Worm (Caenorhabditis elegans) whole organism, early embryonic: ENCODE results near the gene ZK945.8.

Experiments
- B0310.2 ChIP-seq: sonication (generic microtip); optimal IDR thresholded peaks from 2 replicates; lab custom pipeline; 2016; ENCODE audit warnings: mild to moderate bottlenecking, missing genetic modification characterization, missing compliant biosample characterization
- F13C5.2 ChIP-seq: sonication (generic microtip); optimal IDR thresholded peaks from 2 replicates; lab custom pipeline; 2017; ENCODE audit warnings: mild to moderate bottlenecking, missing genetic modification characterization, inconsistent platforms, missing compliant biosample characterization
- aly-1 ChIP-seq: sonication (generic microtip); optimal IDR thresholded peaks from 2 replicates; lab custom pipeline; 2016; ENCODE audit warnings: missing genetic modification characterization, missing compliant biosample characterization
- ama-1 ChIP-seq: fragments of 150-350 bp; optimal IDR thresholded peaks from 2 replicates; lab custom pipeline; 2014
- ceh-13 ChIP-seq: fragments of 200-800 bp; sonication (Bioruptor generic); optimal IDR thresholded peaks from 2 replicates; lab custom pipeline; 2018; ENCODE audit warnings: mild to moderate bottlenecking, missing genetic modification characterization, missing compliant biosample characterization
- ceh-36 ChIP-seq: sonication (generic microtip); optimal IDR thresholded peaks from 2 replicates; lab custom pipeline; 2016; ENCODE audit warnings: missing genetic modification characterization, inconsistent platforms, missing compliant biosample characterization
- ets-7 ChIP-seq: sonication (generic microtip); optimal IDR thresholded peaks from 2 replicates; lab custom pipeline; 2016; ENCODE audit warnings: missing genotype, missing genetic modification characterization, missing compliant biosample characterization
- flt-1 ChIP-seq: fragments of 200-800 bp; sonication (Bioruptor generic); IDR thresholded peaks from 2 replicates; pipeline ENCODE4 v1.3.6; 2022; ENCODE audit warnings: missing genetic modification characterization, missing compliant biosample characterization
- hmbx-1 ChIP-seq: sonication (generic microtip); optimal IDR thresholded peaks from 2 replicates; lab custom pipeline; 2016; ENCODE audit warnings: mild to moderate bottlenecking, missing genetic modification characterization, missing compliant biosample characterization
- hmg-4 ChIP-seq: fragments of 200-800 bp; sonication (Bioruptor generic); optimal IDR thresholded peaks from 2 replicates; lab custom pipeline; 2018; ENCODE audit warnings: mild to moderate bottlenecking, missing genetic modification characterization, missing compliant biosample characterization
- hnd-1 ChIP-seq: sonication (generic microtip); optimal IDR thresholded peaks from 2 replicates; lab custom pipeline; 2016; ENCODE audit warnings: missing genetic modification characterization, missing compliant biosample characterization
- pes-1 ChIP-seq: fragments of 200-800 bp; sonication (Bioruptor generic); IDR thresholded peaks from 2 replicates; pipeline ENCODE4 v1.3.6; 2022; ENCODE audit warnings: missing genetic modification reagents, missing genetic modification characterization, missing compliant biosample characterization
- scrt-1 ChIP-seq: fragments of 200-800 bp; sonication (Bioruptor generic); IDR thresholded peaks from 2 replicates; pipeline ENCODE4 v1.3.6; 2022; ENCODE audit warnings: missing genetic modification characterization, missing compliant biosample characterization
- sea-1 ChIP-seq: fragments of 200-800 bp; sonication (Bioruptor generic); conservative IDR thresholded peaks from 2 replicates; pipeline ENCODE4 v1.3.6; 2022; ENCODE audit warnings: missing genetic modification characterization, missing compliant biosample characterization
- tbx-11 ChIP-seq: fragments of 200-800 bp; sonication (Bioruptor generic); IDR thresholded peaks from 2 replicates; pipeline ENCODE4 v1.3.6; 2022; ENCODE audit warnings: missing genetic modification characterization, missing compliant biosample characterization
- tbx-37 ChIP-seq: fragments of 200-800 bp; sonication (Bioruptor generic); conservative IDR thresholded peaks from 2 replicates; pipeline ENCODE4 v1.3.6; 2022; ENCODE audit warnings: missing genetic modification reagents, missing genetic modification characterization, missing compliant biosample characterization
- tra-4 ChIP-seq: sonication (generic microtip); optimal IDR thresholded peaks from 2 replicates; lab custom pipeline; 2017; ENCODE audit warnings: missing genetic modification characterization, missing compliant biosample characterization

ZK945.8 gene

DNA sequence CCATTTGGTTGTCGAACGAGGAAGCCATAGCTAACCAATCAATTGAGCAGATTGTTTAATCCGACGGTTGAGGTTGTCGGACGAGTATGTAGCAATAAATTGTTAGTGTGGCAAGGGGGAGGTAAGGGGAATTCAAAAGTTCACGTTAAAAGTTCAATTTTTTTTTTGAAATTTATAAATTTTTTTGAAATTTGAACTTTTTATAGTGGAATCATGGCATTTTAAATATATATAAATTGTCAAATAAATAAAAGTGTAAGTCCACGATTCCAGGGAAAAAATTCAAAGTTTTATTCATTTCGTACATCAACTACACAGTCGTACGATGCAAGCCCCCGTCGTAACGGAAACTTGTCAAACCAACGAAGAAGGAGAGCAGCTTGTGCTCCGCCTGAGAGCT is at the start of gene ZK945.8, which contains the start of gene ZK945.7:
Gene ZK945.8 (plus strand): TSS at position 275 of the 400 bp plus-strand sequence.
Gene ZK945.7 (minus strand): TSS at position 101 of the 400 bp plus-strand sequence.
- no peak for TF ChIP-seq ceh-36 (tag; lab: Kevin White, UChicago)
- no peak for TF ChIP-seq hmg-4
- no peak for TF ChIP-seq hnd-1 (tag; lab: Kevin White, UChicago)
- TF ChIP-seq flt-1 (GFP tag; lab: Robert Waterston, UW) = no peak
- no peak for TF ChIP-seq pes-1 (GFP tag; lab: Robert Waterston, UW)
- TF ChIP-seq sea-1 (GFP tag; lab: Robert Waterston, UW) = no peak
- no peak for TF ChIP-seq scrt-1
- no peak for TF ChIP-seq tbx-37 (GFP tag; lab: Robert Waterston, UW)
- no peak for TF ChIP-seq F13C5.2
- TF ChIP-seq ama-1 (lab: Kevin White, UChicago) = no peak
- no peak for TF ChIP-seq aly-1 (tag; lab: Kevin White, UChicago)
- no peak for TF ChIP-seq ceh-13 (GFP tag; lab: Kevin White, UChicago)
- TF ChIP-seq B0310.2 = no peak
- TF ChIP-seq hmbx-1 (tag; lab: Kevin White, UChicago) = no peak
- TF ChIP-seq tbx-11 = no peak
- no peak for TF ChIP-seq ets-7
- no peak for TF ChIP-seq tra-4 (tag; lab: Kevin White, UChicago)

ce11 chrII:10060508-10060907 is 47.9 kb upstream of the ZK945.8 start, which contains the start of gene stg-1:
stg-1 (minus strand) TSS chrII:10060660.
- no peak for TF ChIP-seq hnd-1 (tag; lab: Kevin White, UChicago)
- TF ChIP-seq sea-1 (GFP tag; lab: Robert Waterston, UW) = no peak
- TF ChIP-seq pes-1 (GFP tag; lab: Robert Waterston, UW) = no peak
- TF ChIP-seq ama-1 (lab: Kevin White, UChicago) = no peak
- no peak for TF ChIP-seq hmbx-1 (tag; lab: Kevin White, UChicago)
- TF ChIP-seq ets-7 = no peak
- no peak for TF ChIP-seq B0310.2
- no peak for TF ChIP-seq flt-1 (GFP tag; lab: Robert Waterston, UW)
- TF ChIP-seq tbx-11 = no peak
- no peak for TF ChIP-seq F13C5.2
- no peak for TF ChIP-seq hmg-4
- no peak for TF ChIP-seq ceh-13 (GFP tag; lab: Kevin White, UChicago)
- no peak for TF ChIP-seq tra-4 (tag; lab: Kevin White, UChicago)
- no peak for TF ChIP-seq tbx-37 (GFP tag; lab: Robert Waterston, UW)
- no peak for TF ChIP-seq aly-1 (tag; lab: Kevin White, UChicago)
- TF ChIP-seq scrt-1 = no peak

ce11 chrII:10065472-10065871 is 43.0 kb upstream of the ZK945.8 start:
- TF ChIP-seq aly-1 (tag; lab: Kevin White, UChicago) (no peak), flt-1 (GFP tag; lab: Robert Waterston, UW) (peak; percentile 49; the same call in 1 of the 2 replicates), hmg-4 (peak; percentile 83), scrt-1 (0 out of 2 replicates have a peak, but pooled peaks have one; percentile 43), pes-1 (GFP tag; lab: Robert Waterston, UW) (peak; percentile 55), ceh-36 (tag; lab: Kevin White, UChicago) (peak; percentile 5), ets-7 (no peak), F13C5.2 (no peak), tbx-37 (GFP tag; lab: Robert Waterston, UW) (no peak), hnd-1 (tag; lab: Kevin White, UChicago) (no peak), sea-1 (GFP tag; lab: Robert Waterston, UW) (0 out of 2 replicates have a peak, but pooled peaks have one; percentile 46)

ce11 chrII:10067817-10068216 is 40.6 kb upstream of the ZK945.8 start, which contains the start of gene die-1:
die-1 (minus strand) TSS chrII:10067917.
- TF ChIP-seq ama-1 (lab: Kevin White, UChicago) (no peak), aly-1 (tag; lab: Kevin White, UChicago) (no peak), ceh-13 (GFP tag; lab: Kevin White, UChicago) (no peak), ceh-36 (tag; lab: Kevin White, UChicago) (no peak), sea-1 (GFP tag; lab: Robert Waterston, UW) (no peak), tra-4 (tag; lab: Kevin White, UChicago) (no peak), scrt-1 (no peak), B0310.2 (no peak), flt-1 (GFP tag; lab: Robert Waterston, UW) (no peak), tbx-11 (no peak), hnd-1 (tag; lab: Kevin White, UChicago) (no peak)

- no peak for TF ChIP-seq ceh-36 (tag; lab: Kevin White, UChicago)
- no peak for TF ChIP-seq ets-7
- no peak for TF ChIP-seq tbx-37 (GFP tag; lab: Robert Waterston, UW)
Observed at ce11 chrII:10073986-10074385, 34.5 kb upstream of the ZK945.8 start.

DNA sequence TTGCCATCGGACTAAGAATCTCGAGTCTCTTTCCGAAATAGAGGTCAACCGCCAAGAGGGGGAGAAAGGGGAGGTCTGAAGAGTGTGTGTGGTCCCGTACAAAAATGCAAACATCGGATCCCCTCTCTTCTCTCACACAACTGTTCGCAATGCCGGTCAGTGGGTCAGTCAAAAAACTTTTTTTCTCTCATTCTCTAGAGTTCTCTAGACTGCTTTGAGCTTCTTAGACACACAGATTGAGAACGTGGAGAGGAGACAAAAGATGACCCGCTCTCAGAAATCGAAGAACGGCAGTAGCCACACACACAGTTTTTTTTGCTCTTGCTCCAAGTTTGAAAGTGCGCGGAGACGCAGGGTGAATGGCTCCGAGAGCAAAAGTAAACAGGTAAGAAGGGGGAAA is 32.7 kb upstream of the ZK945.8 start:
- TF ChIP-seq ets-7 (no peak), B0310.2 (peak; percentile 29), tbx-37 (GFP tag; lab: Robert Waterston, UW) (no peak), hmg-4 (peak; percentile 67), pes-1 (GFP tag; lab: Robert Waterston, UW) (peak; percentile 49; the same call in 1 of the 2 replicates)

DNA sequence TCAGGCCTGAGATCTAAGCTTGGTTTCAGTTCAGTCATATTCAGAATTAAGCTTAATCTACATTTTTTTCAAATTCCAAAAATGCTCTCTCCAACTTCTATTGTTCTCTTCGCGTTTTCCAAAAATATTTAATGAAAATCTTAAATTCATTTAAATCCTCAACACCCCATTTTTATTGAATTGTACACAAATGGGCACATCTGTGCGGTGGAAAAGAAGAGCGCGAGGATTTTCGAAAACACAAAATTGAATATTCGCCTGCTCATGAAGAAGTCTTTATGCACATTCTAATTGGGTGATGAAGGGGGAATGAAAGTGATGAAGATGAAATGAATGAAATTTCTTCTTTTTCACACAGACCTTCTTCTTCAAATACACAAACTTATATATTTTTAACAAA is 24.0 kb upstream of the ZK945.8 start:
- no peak for TF ChIP-seq ceh-36 (tag; lab: Kevin White, UChicago)
- TF ChIP-seq scrt-1 = no peak
- no peak for TF ChIP-seq tbx-37 (GFP tag; lab: Robert Waterston, UW)
- TF ChIP-seq hmbx-1 (tag; lab: Kevin White, UChicago) = no peak
- TF ChIP-seq ama-1 (lab: Kevin White, UChicago) = no peak
- TF ChIP-seq flt-1 (GFP tag; lab: Robert Waterston, UW) = no peak
- TF ChIP-seq tra-4 (tag; lab: Kevin White, UChicago) = no peak
- no peak for TF ChIP-seq F13C5.2
- no peak for TF ChIP-seq sea-1 (GFP tag; lab: Robert Waterston, UW)
- no peak for TF ChIP-seq B0310.2
- TF ChIP-seq aly-1 (tag; lab: Kevin White, UChicago) = no peak
- no peak for TF ChIP-seq hmg-4
- TF ChIP-seq hnd-1 (tag; lab: Kevin White, UChicago) = no peak
- TF ChIP-seq tbx-11 = no peak
- no peak for TF ChIP-seq ets-7
- no peak for TF ChIP-seq pes-1 (GFP tag; lab: Robert Waterston, UW)
